Fruit fly (Drosophila melanogaster): ENCODE data around the gene Dyro.

Gene Dyro

DNA sequence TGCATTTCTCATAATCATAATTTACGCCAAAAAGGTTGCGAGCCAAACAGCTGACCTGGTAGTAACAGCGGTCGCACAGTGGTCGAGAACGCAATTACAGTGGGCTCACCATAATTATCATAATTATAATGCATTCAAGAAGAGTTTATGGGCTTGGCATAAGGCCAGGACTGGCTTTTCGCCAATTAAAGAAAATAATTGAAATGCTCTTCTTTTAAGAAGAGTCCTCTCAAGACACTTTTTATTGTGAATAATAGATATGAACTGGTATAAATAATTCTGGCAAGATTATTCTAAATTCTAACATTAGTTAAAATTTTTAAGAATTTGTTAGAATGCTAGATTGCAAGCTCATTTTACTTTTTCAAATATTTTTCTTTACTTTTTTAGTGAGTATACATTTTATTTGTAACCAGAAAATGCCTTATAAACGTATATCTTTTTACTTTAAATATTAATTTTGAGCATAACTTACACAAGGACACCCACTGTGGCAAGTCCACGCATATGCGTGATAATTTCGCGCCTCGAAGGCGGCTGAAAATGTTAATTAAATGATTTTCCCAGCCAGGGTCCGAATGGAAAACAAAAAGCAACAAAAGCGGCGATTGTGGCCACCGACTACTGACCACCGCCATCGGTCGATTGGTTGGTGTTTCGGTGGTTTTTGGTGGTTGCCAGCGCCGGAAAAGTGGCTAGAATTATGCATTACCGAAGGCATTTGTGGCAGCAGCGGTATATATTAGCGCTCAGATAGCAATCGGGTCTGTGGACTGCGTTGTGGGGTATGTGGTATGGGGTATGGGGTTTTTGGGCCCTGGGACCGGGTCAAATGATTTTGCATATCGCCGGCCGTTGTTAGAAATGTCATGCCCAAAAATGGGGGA lies 10.7 kb upstream of the Dyro start (continued):
- TF ChIP-seq cato (GFP tag; optimal IDR thresholded peaks at IDR 0.05; ENCODE audit: borderline replicate concordance) (peak; percentile 3), tup (GFP tag; optimal IDR thresholded peaks at IDR 0.05) (no peak), CG6791 (GFP tag; IDR thresholded peaks at IDR 0.05; ENCODE audit: partially characterized antibody) (no peak), CG7357 (GFP tag; IDR thresholded peaks at IDR 0.05) (no peak), CG7745 (tag; optimal IDR thresholded peaks at IDR 0.05) (peak; percentile 4), ash1 (GFP tag; optimal IDR thresholded peaks at IDR 0.05) (no peak), Neu2 (GFP tag; optimal IDR thresholded peaks at IDR 0.05; ENCODE audit: borderline replicate concordance) (no peak), Dfd (GFP tag; optimal IDR thresholded peaks at IDR 0.05) (no peak), bbx (GFP tag; IDR thresholded peaks at IDR 0.05; ENCODE audit: partially characterized antibody) (no peak), NC2β (GFP tag; optimal IDR thresholded peaks at IDR 0.05) (no peak), CG1603 (tag; optimal IDR thresholded peaks at IDR 0.05) (no peak), D19A (tag; optimal IDR thresholded peaks at IDR 0.05) (no peak)

DNA sequence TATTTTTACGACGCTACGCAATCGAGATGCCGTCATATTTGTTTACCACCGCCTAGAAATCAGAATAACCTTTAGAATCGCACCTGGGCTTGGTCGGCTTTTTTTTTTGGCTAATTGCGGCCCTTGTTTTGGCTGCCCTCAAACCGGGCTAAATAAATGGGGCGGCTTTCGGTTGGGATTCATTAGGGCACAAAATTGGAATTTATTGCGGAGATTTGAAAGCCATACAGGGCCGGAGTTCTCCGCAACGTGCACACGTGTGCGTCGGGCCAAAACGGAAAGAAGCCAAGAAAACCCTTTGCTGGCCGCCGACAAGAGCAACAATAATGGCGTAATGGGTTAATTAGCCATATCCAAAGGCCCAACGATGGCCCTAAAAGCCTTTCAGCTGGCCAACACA lies 9.6 kb upstream of the Dyro start:
- TF ChIP-seq oc (tag; optimal IDR thresholded peaks at IDR 0.05), result no peak
- no peak for TF ChIP-seq CG15601 (tag; optimal IDR thresholded peaks at IDR 0.05)
- no peak for TF ChIP-seq CG7556 (GFP tag; optimal IDR thresholded peaks at IDR 0.05)
- no peak for TF ChIP-seq CG7987 (GFP tag; optimal IDR thresholded peaks at IDR 0.05)
- TF ChIP-seq CG11696 (GFP tag; IDR thresholded peaks at IDR 0.05), result no peak
- no peak for TF ChIP-seq CG12744 (GFP tag; optimal IDR thresholded peaks at IDR 0.05)
- TF ChIP-seq sens (GFP tag), result peak; percentile 65
- no peak for TF ChIP-seq Ptx1 (GFP tag; IDR thresholded peaks at IDR 0.05)
- TF ChIP-seq CG13775 (GFP tag; optimal IDR thresholded peaks at IDR 0.05), result no peak
- no peak for TF ChIP-seq CG6254 (GFP tag; optimal IDR thresholded peaks at IDR 0.05)
- TF ChIP-seq B-H2 (GFP tag; optimal IDR thresholded peaks at IDR 0.05), result no peak
- TF ChIP-seq seq (GFP tag; IDR thresholded peaks at IDR 0.05), result no peak
- TF ChIP-seq CG18476 (GFP tag; optimal IDR thresholded peaks at IDR 0.05), result no peak
- no peak for TF ChIP-seq NK7.1 (GFP tag; optimal IDR thresholded peaks at IDR 0.05)
- TF ChIP-seq Nf-YA (GFP tag; IDR thresholded peaks at IDR 0.05), result no peak
- no peak for TF ChIP-seq CG18011 (GFP tag; optimal IDR thresholded peaks at IDR 0.05)
- TF ChIP-seq CG8281 (tag; optimal IDR thresholded peaks at IDR 0.05), result no peak
- no peak for TF ChIP-seq CG7372 (GFP tag; IDR thresholded peaks at IDR 0.05)
- no peak for TF ChIP-seq Awh (GFP tag; IDR thresholded peaks at IDR 0.05)
- TF ChIP-seq CG17385 (GFP tag; optimal IDR thresholded peaks at IDR 0.05), result no peak
- TF ChIP-seq CG32532 (GFP tag; IDR thresholded peaks at IDR 0.05), result 0 out of 2 replicates have a peak, but pooled peaks have one; percentile 17
- no peak for TF ChIP-seq CG32767 (GFP tag; IDR thresholded peaks at IDR 0.05)
- no peak for TF ChIP-seq Doc2 (GFP tag; IDR thresholded peaks at IDR 0.05)
- TF ChIP-seq ssp (GFP tag; IDR thresholded peaks at IDR 0.05), result no peak
- no peak for TF ChIP-seq CG4854 (GFP tag; optimal IDR thresholded peaks at IDR 0.05)
- TF ChIP-seq stc (GFP tag; IDR thresholded peaks at IDR 0.05), result no peak
- TF ChIP-seq Fer2 (tag; optimal IDR thresholded peaks at IDR 0.05), result no peak
- no peak for TF ChIP-seq CG10543 (GFP tag; optimal IDR thresholded peaks at IDR 0.05)
- TF ChIP-seq vfl (GFP tag; optimal IDR thresholded peaks at IDR 0.05), result no peak
- no peak for TF ChIP-seq CG1647 (GFP tag; optimal IDR thresholded peaks at IDR 0.05)
- TF ChIP-seq Elba2 (GFP tag; optimal IDR thresholded peaks at IDR 0.05), result no peak
- TF ChIP-seq ftz-f1 (GFP tag; optimal IDR thresholded peaks at IDR 0.05), result no peak
- no peak for TF ChIP-seq Vsx1 (GFP tag; optimal IDR thresholded peaks at IDR 0.05)
- TF ChIP-seq Med (GFP tag), result peak; percentile 5
- TF ChIP-seq CG10274 (GFP tag; optimal IDR thresholded peaks at IDR 0.05), result no peak
- TF ChIP-seq tin (GFP tag; optimal IDR thresholded peaks at IDR 0.05), result no peak
- no peak for TF ChIP-seq odd (GFP tag; optimal IDR thresholded peaks at IDR 0.05)

All from whole organism, embryonic.